Fruit fly (Drosophila melanogaster) Kc167 (cell line): ENCODE results near the gene comm3.

Source experiments
- Myc ChIP-seq: fragments of >200 bp; optimal IDR thresholded peaks from 2 replicates; lab custom pipeline; 2017; ENCODE audit warnings: missing external identifiers
- Sin3A ChIP-seq: fragments of >200 bp; optimal IDR thresholded peaks from 2 replicates; lab custom pipeline; 2018; ENCODE audit warnings: missing external identifiers
- h ChIP-seq: fragments of >200 bp; optimal IDR thresholded peaks from 3 replicates; lab custom pipeline; 2018; ENCODE audit warnings: missing external identifiers
- insv ChIP-seq: fragments of >200 bp; optimal IDR thresholded peaks from 3 replicates; lab custom pipeline; 2018; ENCODE audit warnings: missing external identifiers
- psq ChIP-seq: fragments of >200 bp; optimal IDR thresholded peaks from 2 replicates; lab custom pipeline; 2017; ENCODE audit warnings: missing external identifiers
- ttk ChIP-seq: sonication (Bioruptor generic); optimal IDR thresholded peaks from 2 replicates; lab custom pipeline; 2017; ENCODE audit warnings: missing external identifiers

DNA sequence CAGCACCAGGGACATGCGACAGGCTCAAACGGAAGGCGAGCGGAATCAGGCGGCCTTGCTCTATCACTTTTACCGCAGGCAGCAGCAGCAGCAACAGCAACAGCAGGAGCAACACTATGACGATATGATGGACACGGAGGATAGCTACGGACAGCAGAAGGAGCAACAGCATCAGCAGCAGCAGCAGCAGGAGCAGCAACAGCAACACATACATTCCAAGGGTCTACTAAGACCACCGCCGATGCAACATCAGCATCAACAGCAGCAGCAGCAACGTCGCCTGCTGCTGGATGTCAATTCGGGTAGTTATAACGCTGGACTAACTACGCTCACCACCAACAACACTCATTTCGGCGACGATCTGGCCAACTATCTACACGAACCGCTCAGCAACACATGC lies 42.6 kb downstream of the comm3 start:
- TF ChIP-seq Myc (lab: Kevin White, UChicago) (no peak), ttk (no peak), h (no peak), insv (lab: Kevin White, UChicago) (no peak), Sin3A (no peak), psq (no peak)
